Fruit fly (Drosophila melanogaster) whole organism, embryonic: ENCODE results near the gene Ldaf1.
A peak's percentile ranks its signal among the peaks of the same experiment; 100 is the strongest.

Source experiments
- Atf-2 ChIP-seq: fragments of 200-800 bp; sonication (Bioruptor generic); optimal IDR thresholded peaks from 2 replicates; lab custom pipeline; 2016; ENCODE audit warnings: missing biosample characterization, missing genetic modification characterization
- CG10209 ChIP-seq: fragments of 200-800 bp; sonication (Bioruptor generic); optimal IDR thresholded peaks from 3 replicates; lab custom pipeline; 2017; ENCODE audit warnings: missing biosample characterization, mild to moderate bottlenecking, missing genetic modification characterization, missing genetic modification reagents
- CG10543 ChIP-seq: fragments of 200-800 bp; sonication (Bioruptor generic); optimal IDR thresholded peaks from 3 replicates; lab custom pipeline; 2017; ENCODE audit warnings: missing biosample characterization, mild to moderate bottlenecking, missing genetic modification characterization, moderate library complexity
- CG11085 ChIP-seq: fragments of 200-800 bp; sonication (Bioruptor generic); IDR thresholded peaks from 2 replicates; pipeline ENCODE4 v1.3.6; 2022; ENCODE audit warnings: missing biosample characterization, missing genetic modification characterization
- CG11093 ChIP-seq: fragments of 200-800 bp; sonication (Bioruptor generic); IDR thresholded peaks from 3 replicates; pipeline ENCODE4 v1.3.6; 2022; ENCODE audit warnings: missing biosample characterization, missing genetic modification characterization
- CG12219 ChIP-seq: fragments of 200-800 bp; sonication (Bioruptor generic); optimal IDR thresholded peaks from 3 replicates; lab custom pipeline; 2018; ENCODE audit warnings: missing biosample characterization, mild to moderate bottlenecking, missing genetic modification characterization
- CG12299 ChIP-seq: fragments of 200-800 bp; sonication (Bioruptor generic); optimal IDR thresholded peaks from 2 replicates; lab custom pipeline; 2018; ENCODE audit warnings: missing biosample characterization, mild to moderate bottlenecking, missing genetic modification characterization
- CG1233 ChIP-seq: fragments of 200-800 bp; sonication (Bioruptor generic); optimal IDR thresholded peaks from 4 replicates; lab custom pipeline; 2018; ENCODE audit warnings: missing biosample characterization, mild to moderate bottlenecking, missing genetic modification characterization
- CG12769 ChIP-seq: fragments of 200-800 bp; sonication (Bioruptor generic); optimal IDR thresholded peaks from 2 replicates; lab custom pipeline; 2019; ENCODE audit warnings: missing biosample characterization, mild to moderate bottlenecking, missing genetic modification characterization, moderate library complexity
- CG1529 ChIP-seq: fragments of 200-800 bp; sonication (Bioruptor generic); optimal IDR thresholded peaks from 3 replicates; lab custom pipeline; 2018; ENCODE audit warnings: missing biosample characterization, missing genetic modification characterization
- CG1792 ChIP-seq: fragments of 200-800 bp; sonication (Bioruptor generic); optimal IDR thresholded peaks from 2 replicates; lab custom pipeline; 2016; ENCODE audit warnings: missing biosample characterization, missing genetic modification characterization
- CG18476 ChIP-seq: fragments of 200-800 bp; sonication (Bioruptor generic); optimal IDR thresholded peaks from 2 replicates; lab custom pipeline; 2016; ENCODE audit warnings: missing biosample characterization, mild to moderate bottlenecking, missing genetic modification characterization
- CG4282 ChIP-seq: fragments of 200-800 bp; sonication (Bioruptor generic); optimal IDR thresholded peaks from 2 replicates; lab custom pipeline; 2016; ENCODE audit warnings: missing biosample characterization, missing genetic modification characterization
- CG6854 ChIP-seq: fragments of 200-800 bp; sonication (Bioruptor generic); optimal IDR thresholded peaks from 3 replicates; lab custom pipeline; 2017; ENCODE audit warnings: missing biosample characterization, mild to moderate bottlenecking, missing genetic modification characterization
- CG7745 ChIP-seq: fragments of 200-800 bp; sonication (Bioruptor generic); optimal IDR thresholded peaks from 2 replicates; lab custom pipeline; 2018; ENCODE audit warnings: missing biosample characterization, mild to moderate bottlenecking, missing genetic modification characterization, moderate library complexity
- CG9437 ChIP-seq: fragments of 200-800 bp; sonication (Bioruptor generic); optimal IDR thresholded peaks from 2 replicates; lab custom pipeline; 2018; ENCODE audit warnings: missing biosample characterization, mild to moderate bottlenecking, missing genetic modification characterization
- CG9876 ChIP-seq: fragments of 200-800 bp; sonication (Bioruptor generic); optimal IDR thresholded peaks from 2 replicates; lab custom pipeline; 2016; ENCODE audit warnings: missing biosample characterization, missing genetic modification characterization
- CTCF ChIP-seq: fragments of 200-800 bp; sonication (Bioruptor generic); optimal IDR thresholded peaks from 2 replicates; lab custom pipeline; 2017; ENCODE audit warnings: missing biosample characterization, mild to moderate bottlenecking, missing genetic modification characterization, moderate library complexity
- CkIIα-i1 ChIP-seq: fragments of 200-800 bp; sonication (Bioruptor generic); IDR thresholded peaks from 2 replicates; pipeline ENCODE4 v1.3.6; 2022; ENCODE audit warnings: missing biosample characterization, missing genetic modification characterization
- D19A ChIP-seq: fragments of 200-800 bp; optimal IDR thresholded peaks from 3 replicates; lab custom pipeline; 2019; ENCODE audit warnings: missing biosample characterization, mild to moderate bottlenecking, missing genetic modification characterization, moderate library complexity
- H15 ChIP-seq: fragments of 200-800 bp; sonication (Bioruptor generic); IDR thresholded peaks from 3 replicates; pipeline ENCODE4 v1.3.6; 2022; ENCODE audit warnings: missing biosample characterization, missing genetic modification characterization
- HLH3B ChIP-seq: fragments of 200-800 bp; sonication (Bioruptor generic); IDR thresholded peaks from 2 replicates; pipeline ENCODE4 v1.3.6; 2022; ENCODE audit warnings: missing biosample characterization, missing genetic modification characterization
- Hmx ChIP-seq: fragments of 200-800 bp; sonication (Bioruptor generic); optimal IDR thresholded peaks from 2 replicates; lab custom pipeline; 2016; ENCODE audit warnings: missing biosample characterization, missing genetic modification characterization
- Hr78 ChIP-seq, 2 experiments: fragments of 200-800 bp in 1 of 2; fragments of >200 bp in 1 of 2; sonication (Bioruptor generic) in 1 of 2; optimal IDR thresholded peaks; 2 replicates each; lab custom pipeline; 2017 to 2019; ENCODE audit warnings: missing biosample characterization in 2 of 2, missing genetic modification characterization in 2 of 2, mild to moderate bottlenecking in 1 of 2, moderate library complexity in 1 of 2
- Meics ChIP-seq: fragments of 200-800 bp; sonication (Bioruptor generic); optimal IDR thresholded peaks from 2 replicates; lab custom pipeline; 2017; ENCODE audit warnings: missing biosample characterization, mild to moderate bottlenecking, missing genetic modification characterization
- Mrtf ChIP-seq: fragments of 200-800 bp; sonication (Bioruptor generic); IDR thresholded peaks from 3 replicates; pipeline ENCODE4 v1.3.6; 2022; ENCODE audit warnings: missing biosample characterization, missing genetic modification characterization
- NFAT ChIP-seq: fragments of 200-800 bp; sonication (Bioruptor generic); IDR thresholded peaks from 2 replicates; pipeline ENCODE4 v1.3.6; 2022; ENCODE audit warnings: missing biosample characterization, missing genetic modification characterization
- Stat92E ChIP-seq, 3 experiments: fragments of >200 bp in 2 of 3; fragments of 200-800 bp in 1 of 3; sonication (Bioruptor generic) in 1 of 3; optimal IDR thresholded peaks; 2 replicates each; lab custom pipeline; 2017 to 2019; ENCODE audit warnings: missing biosample characterization in 3 of 3, missing genetic modification characterization in 3 of 3, mild to moderate bottlenecking in 1 of 3, moderate library complexity in 1 of 3
- amos ChIP-seq: fragments of 200-800 bp; sonication (Bioruptor generic); IDR thresholded peaks from 2 replicates; pipeline ENCODE4 v1.3.6; 2022; ENCODE audit warnings: missing biosample characterization, missing genetic modification characterization; ENCODE audit not compliant: partially characterized antibody
- ato ChIP-seq: fragments of 200-800 bp; sonication (Bioruptor generic); IDR thresholded peaks from 2 replicates; pipeline ENCODE4 v1.3.6; 2022; ENCODE audit warnings: missing biosample characterization, missing genetic modification characterization; ENCODE audit not compliant: partially characterized antibody
- cad ChIP-seq: fragments of >200 bp; optimal IDR thresholded peaks from 2 replicates; lab custom pipeline; 2017; ENCODE audit warnings: missing biosample characterization, missing genetic modification characterization
- cg ChIP-seq: fragments of 200-800 bp; sonication (Bioruptor generic); optimal IDR thresholded peaks from 3 replicates; lab custom pipeline; 2019; ENCODE audit warnings: missing biosample characterization, mild to moderate bottlenecking, missing genetic modification characterization, moderate library complexity
- chinmo ChIP-seq: fragments of 200-800 bp; sonication (Bioruptor generic); IDR thresholded peaks from 4 replicates; pipeline ENCODE4 v1.3.6; 2022; ENCODE audit warnings: missing biosample characterization, missing genetic modification characterization; ENCODE audit not compliant: partially characterized antibody
- da ChIP-seq: fragments of 200-800 bp; sonication (Bioruptor generic); optimal IDR thresholded peaks from 2 replicates; lab custom pipeline; 2016; ENCODE audit warnings: missing biosample characterization, missing genetic modification characterization
- dati ChIP-seq: fragments of 200-800 bp; sonication (Bioruptor generic); IDR thresholded peaks from 2 replicates; pipeline ENCODE4 v1.3.6; 2022; ENCODE audit warnings: missing biosample characterization, missing genetic modification characterization
- dysf ChIP-seq: fragments of 200-800 bp; sonication (Bioruptor generic); IDR thresholded peaks from 3 replicates; pipeline ENCODE4 v1.3.6; 2022; ENCODE audit warnings: missing biosample characterization, missing genetic modification characterization
- hkb ChIP-seq, 2 experiments: fragments of 200-800 bp in 1 of 2; fragments of >200 bp in 1 of 2; sonication (Bioruptor generic) in 1 of 2; IDR thresholded peaks in 1 of 2; optimal IDR thresholded peaks in 1 of 2; 2 replicates each; pipeline versions ENCODE4 v1.3.6 to Lab custom; 2017 to 2022; ENCODE audit warnings: missing biosample characterization in 1 of 2, missing genetic modification characterization in 1 of 2
- lola ChIP-seq, 3 experiments: fragments of >200 bp in 2 of 3; fragments of 200-800 bp in 1 of 3; sonication (Bioruptor generic) in 1 of 3; optimal IDR thresholded peaks; 2 replicates each; lab custom pipeline; 2017 to 2019; ENCODE audit warnings: missing biosample characterization in 3 of 3, missing genetic modification characterization in 3 of 3, mild to moderate bottlenecking in 1 of 3, moderate library complexity in 1 of 3
- nmo ChIP-seq: fragments of 200-800 bp; sonication (Bioruptor generic); optimal IDR thresholded peaks from 2 replicates; lab custom pipeline; 2018; ENCODE audit warnings: missing biosample characterization, mild to moderate bottlenecking, missing genetic modification characterization, moderate library complexity
- ranshi ChIP-seq: fragments of 200-800 bp; sonication (Bioruptor generic); IDR thresholded peaks from 2 replicates; pipeline ENCODE4 v1.3.6; 2022; ENCODE audit warnings: missing biosample characterization, missing genetic modification characterization
- sim ChIP-seq: fragments of 200-800 bp; sonication (Bioruptor generic); IDR thresholded peaks from 2 replicates; pipeline ENCODE4 v1.3.6; 2022; ENCODE audit warnings: missing biosample characterization, missing genetic modification characterization
- slbo ChIP-seq: fragments of 200-800 bp; sonication (Bioruptor generic); IDR thresholded peaks from 2 replicates; pipeline ENCODE4 v1.3.6; 2022; ENCODE audit warnings: missing biosample characterization, missing genetic modification characterization
- slou ChIP-seq: fragments of 200-800 bp; sonication (Bioruptor generic); optimal IDR thresholded peaks from 3 replicates; lab custom pipeline; 2016; ENCODE audit warnings: missing biosample characterization, missing genetic modification characterization
- tll ChIP-seq, 2 experiments: fragments of 200-800 bp in 1 of 2; fragments of >200 bp in 1 of 2; sonication (Bioruptor generic) in 1 of 2; optimal IDR thresholded peaks; 2 replicates each; lab custom pipeline; 2017 to 2019; ENCODE audit warnings: missing biosample characterization in 2 of 2, missing genetic modification characterization in 2 of 2, mild to moderate bottlenecking in 1 of 2, moderate library complexity in 1 of 2
- wdn ChIP-seq: fragments of 200-800 bp; sonication (Bioruptor generic); IDR thresholded peaks from 2 replicates; pipeline ENCODE4 v1.3.6; 2022; ENCODE audit warnings: missing biosample characterization, missing genetic modification characterization
- yki ChIP-seq: fragments of >200 bp; optimal IDR thresholded peaks from 3 replicates; lab custom pipeline; 2018
- z ChIP-seq: fragments of 200-800 bp; sonication (Bioruptor generic); IDR thresholded peaks from 3 replicates; pipeline ENCODE4 v1.3.6; 2022; ENCODE audit warnings: missing biosample characterization, missing genetic modification characterization
- zf30C ChIP-seq: fragments of 200-800 bp; sonication (Bioruptor generic); optimal IDR thresholded peaks from 3 replicates; lab custom pipeline; 2018; ENCODE audit warnings: missing biosample characterization, mild to moderate bottlenecking, missing genetic modification characterization

Ldaf1 gene

DNA sequence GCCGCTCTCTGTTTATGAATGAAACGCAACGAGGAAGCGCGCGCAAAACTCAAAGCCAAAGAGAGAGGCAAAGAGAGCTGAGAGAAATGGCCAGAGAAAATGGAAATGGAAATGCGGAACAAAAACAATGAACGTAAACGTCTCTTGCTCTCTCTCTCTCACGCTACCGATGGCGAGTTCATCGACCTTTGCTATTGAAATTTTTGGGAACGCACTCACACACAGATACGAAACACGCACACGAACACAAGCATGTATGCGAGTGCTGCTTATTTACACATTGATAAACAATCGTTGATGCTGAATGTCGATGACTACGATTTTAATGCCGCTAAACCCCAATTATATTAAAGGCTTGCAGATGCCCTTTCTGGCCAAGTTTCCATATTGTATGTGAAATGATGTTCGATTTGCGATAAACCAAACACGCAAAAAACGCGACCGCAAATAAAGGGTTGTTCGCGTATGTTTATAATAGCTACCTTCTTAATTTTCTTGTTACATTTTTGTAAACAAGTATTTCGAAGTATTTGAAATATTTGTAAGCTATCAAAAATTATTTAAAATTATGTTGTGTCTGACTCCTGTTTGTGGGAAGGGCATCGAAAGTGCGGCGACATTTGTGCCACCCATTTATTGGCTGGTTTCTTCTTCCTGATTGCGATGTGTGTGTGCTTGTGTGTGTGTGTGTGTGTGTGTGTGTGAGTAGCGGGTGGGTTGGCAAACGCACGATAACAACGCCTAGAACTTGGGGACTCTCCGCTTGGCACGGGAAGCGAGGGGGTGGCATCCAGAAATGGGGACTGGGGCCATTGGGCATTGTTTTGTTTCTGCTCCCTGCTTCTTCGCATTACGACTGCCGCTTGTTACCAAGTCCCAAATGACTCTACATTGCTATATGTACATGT lies 41.9 kb upstream of the Ldaf1 start (continued):
- TF ChIP-seq D19A (peak; percentile 100), wdn (peak; percentile 43; the same call in 1 of the 2 replicates), lola (GFP tag; optimal IDR thresholded peaks at IDR 0.05; lab: Kevin White, UChicago) (peak in 1 of 3 experiments; percentile 87), CkIIα-i1 (GFP tag; lab: Robert Waterston, UW) (no peak), CG11085 (GFP tag; lab: Robert Waterston, UW) (no peak; the same call in 1 of the 2 replicates), CG10209 (peak; percentile 71), CG12769 (tag; lab: Kevin White, UChicago) (peak; percentile 47), cg (peak; percentile 89), Atf-2 (GFP tag; lab: Kevin White, UChicago) (peak; percentile 58), dysf (peak; percentile 61; the same call in 2 of the 3 replicates), dati (GFP tag; lab: Robert Waterston, UW) (no peak), CTCF (GFP tag; lab: Kevin White, UChicago) (peak; percentile 40), da (no peak), CG18476 (GFP tag; lab: Kevin White, UChicago) (peak; percentile 50), CG11093 (GFP tag; lab: Robert Waterston, UW) (peak; percentile 41; the same call in 1 of the 3 replicates), CG7745 (tag; lab: Kevin White, UChicago) (no peak), cad (GFP tag; lab: Kevin White, UChicago) (no peak), slou (GFP tag; lab: Kevin White, UChicago) (peak; percentile 24), hkb (optimal IDR thresholded peaks at IDR 0.05; lab: Kevin White, UChicago) (no peak), hkb (GFP tag; IDR thresholded peaks at IDR 0.05; lab: Robert Waterston, UW) (peak; percentile 61), Hr78 (GFP tag; optimal IDR thresholded peaks at IDR 0.05; lab: Kevin White, UChicago) (peak in 1 of 2 experiments; percentile 59), slbo (GFP tag; lab: Robert Waterston, UW) (peak; percentile 64), CG10543 (GFP tag; lab: Kevin White, UChicago) (peak; percentile 52), CG1233 (peak; percentile 62), CG4282 (GFP tag; lab: Kevin White, UChicago) (no peak), CG9437 (GFP tag; lab: Kevin White, UChicago) (peak; percentile 67), nmo (GFP tag; lab: Kevin White, UChicago) (peak; percentile 90), Meics (peak; percentile 66), ato (no peak), CG1529 (GFP tag; lab: Kevin White, UChicago) (peak; percentile 74), tll (GFP tag; optimal IDR thresholded peaks at IDR 0.05; lab: Kevin White, UChicago) (no peak), sim (GFP tag; lab: Robert Waterston, UW) (no peak), CG12219 (peak; percentile 63), Hmx (GFP tag; lab: Kevin White, UChicago) (peak; percentile 48), CG6854 (GFP tag; lab: Kevin White, UChicago) (peak; percentile 33), CG12299 (tag; lab: Kevin White, UChicago) (peak; percentile 63), ranshi (GFP tag; lab: Robert Waterston, UW) (0 out of 2 replicates have a peak, but pooled peaks have one; percentile 50), Mrtf (GFP tag; lab: Robert Waterston, UW) (no peak; the same call in 2 of the 3 replicates), chinmo (GFP tag; lab: Robert Waterston, UW) (0 out of 4 replicates have a peak, but pooled peaks have one; percentile 31), NFAT (GFP tag; lab: Robert Waterston, UW) (no peak), H15 (GFP tag; lab: Robert Waterston, UW) (no peak), zf30C (GFP tag; lab: Kevin White, UChicago) (no peak), CG1792 (GFP tag; lab: Kevin White, UChicago) (peak; percentile 55), HLH3B (GFP tag; lab: Robert Waterston, UW) (peak; percentile 41), yki (lab: Kevin White, UChicago) (peak; percentile 63), Stat92E (GFP tag; optimal IDR thresholded peaks at IDR 0.05; lab: Kevin White, UChicago) (no peak), z (no peak), amos (GFP tag; lab: Robert Waterston, UW) (no peak), CG9876 (GFP tag; lab: Kevin White, UChicago) (no peak)
